Fruit fly (Drosophila melanogaster): ENCODE data around the gene Pde1c.

Gene Pde1c

dm6 chr2L:11965610-11966594 is 37.5 kb upstream of the Pde1c start:
- TF ChIP-seq usp (GFP tag; optimal IDR thresholded peaks at IDR 0.05) (no peak), sage (GFP tag; optimal IDR thresholded peaks at IDR 0.05) (no peak), psq (GFP tag; optimal IDR thresholded peaks at IDR 0.05) (peak; percentile 48), Mio (GFP tag; optimal IDR thresholded peaks at IDR 0.05) (no peak), tai (GFP tag; optimal IDR thresholded peaks at IDR 0.05) (no peak), fru (GFP tag; optimal IDR thresholded peaks at IDR 0.05) (peak; percentile 39), CG9705 (GFP tag; optimal IDR thresholded peaks at IDR 0.05) (no peak), h (GFP tag; optimal IDR thresholded peaks at IDR 0.05) (no peak), Hr78 (GFP tag; optimal IDR thresholded peaks at IDR 0.05) (no peak), lola (GFP tag; optimal IDR thresholded peaks at IDR 0.05) (no peak), GATAd (GFP tag; optimal IDR thresholded peaks at IDR 0.05) (no peak), Hnf4 (GFP tag; optimal IDR thresholded peaks at IDR 0.05) (no peak), Jra (GFP tag; optimal IDR thresholded peaks at IDR 0.05) (no peak), HLH106 (tag; optimal IDR thresholded peaks at IDR 0.05) (peak; percentile 41), woc (GFP tag; optimal IDR thresholded peaks at IDR 0.05) (peak; percentile 48), rgr (GFP tag; optimal IDR thresholded peaks at IDR 0.05) (no peak), pan (optimal IDR thresholded peaks at IDR 0.05) (no peak), brk (GFP tag; optimal IDR thresholded peaks at IDR 0.05) (no peak), OdsH (GFP tag; optimal IDR thresholded peaks at IDR 0.05) (no peak), N (GFP tag; optimal IDR thresholded peaks at IDR 0.05) (no peak), Sp1 (GFP tag; optimal IDR thresholded peaks at IDR 0.05) (peak; percentile 26), Dfd (GFP tag; optimal IDR thresholded peaks at IDR 0.05) (no peak), foxo (GFP tag; optimal IDR thresholded peaks at IDR 0.05) (peak in 1 of 2 experiments; percentile 41), jim (GFP tag; optimal IDR thresholded peaks at IDR 0.05) (no peak), dsf (GFP tag; optimal IDR thresholded peaks at IDR 0.05; ENCODE audit: borderline replicate concordance) (no peak), Dif (GFP tag; optimal IDR thresholded peaks at IDR 0.05; ENCODE audit: partially characterized antibody) (no peak), dl (GFP tag; optimal IDR thresholded peaks at IDR 0.05; ENCODE audit: insufficient read depth in 1 of 2, partially characterized antibody in 2 of 2) (no peak), Myc (optimal IDR thresholded peaks at IDR 0.05) (no peak), dmrt93B (GFP tag; optimal IDR thresholded peaks at IDR 0.05) (peak; percentile 12), sv (GFP tag; optimal IDR thresholded peaks at IDR 0.05) (no peak), Hr83 (GFP tag; optimal IDR thresholded peaks at IDR 0.05; ENCODE audit: poor library complexity, severe bottlenecking) (no peak), CrebA (GFP tag; optimal IDR thresholded peaks at IDR 0.05; ENCODE audit: borderline replicate concordance) (peak; percentile 89), Abd-B (GFP tag; optimal IDR thresholded peaks at IDR 0.05) (no peak), br (GFP tag; optimal IDR thresholded peaks at IDR 0.05) (no peak), Rel (GFP tag; optimal IDR thresholded peaks at IDR 0.05) (peak; percentile 61), Rel (tag; optimal IDR thresholded peaks at IDR 0.05) (no peak), ey (GFP tag; optimal IDR thresholded peaks at IDR 0.05) (no peak), CG32264 (GFP tag; optimal IDR thresholded peaks at IDR 0.05) (no peak), Vsx2 (GFP tag; optimal IDR thresholded peaks at IDR 0.05; ENCODE audit: partially characterized antibody) (peak; percentile 2)
